Worm (Caenorhabditis elegans) whole organism, L4 larva: ENCODE results near the gene sbp-1.

ENCODE experiments used
- Y105C5A.15 ChIP-seq: fragments of 200-800 bp; sonication (Bioruptor generic); IDR thresholded peaks from 2 replicates; pipeline ENCODE4 v1.3.6; 2022; ENCODE audit warnings: missing genetic modification characterization, missing compliant biosample characterization
- ceh-32 ChIP-seq: sonication (generic microtip); optimal IDR thresholded peaks from 2 replicates; lab custom pipeline; 2016; ENCODE audit warnings: mild to moderate bottlenecking, missing genetic modification characterization, missing compliant biosample characterization; ENCODE audit not compliant: poor library complexity
- dmd-6 ChIP-seq: fragments of 200-800 bp; sonication (Bioruptor generic); IDR thresholded peaks from 2 replicates; pipeline ENCODE4 v1.3.6; 2022; ENCODE audit warnings: missing genetic modification reagents, missing genetic modification characterization, missing compliant biosample characterization
- egl-43 ChIP-seq: fragments of 200-800 bp; sonication (Bioruptor generic); IDR thresholded peaks from 2 replicates; pipeline ENCODE4 v1.3.6; 2022; ENCODE audit warnings: missing genetic modification reagents, missing genetic modification characterization, missing compliant biosample characterization
- hif-1 ChIP-seq, 2 experiments: sonication (generic microtip); optimal IDR thresholded peaks; 2 replicates each; lab custom pipeline; 2016 to 2017; ENCODE audit warnings: missing compliant biosample characterization in 2 of 2, missing genetic modification characterization in 2 of 2, missing genetic modification reagents in 2 of 2, missing genotype in 2 of 2, mild to moderate bottlenecking in 1 of 2
- hlh-30 ChIP-seq: sonication (generic microtip); optimal IDR thresholded peaks from 2 replicates; lab custom pipeline; 2017; ENCODE audit warnings: antibody characterized with exemption, mild to moderate bottlenecking, missing genetic modification characterization, missing compliant biosample characterization; ENCODE audit not compliant: insufficient read depth
- jun-1 ChIP-seq: fragments of 150-350 bp; optimal IDR thresholded peaks from 2 replicates; lab custom pipeline; 2014; ENCODE audit warnings: missing biosample characterization, missing genetic modification reagents, missing genetic modification characterization
- lin-39 ChIP-seq: fragments of 150-350 bp; optimal IDR thresholded peaks from 2 replicates; lab custom pipeline; 2014; ENCODE audit warnings: missing biosample characterization, missing genetic modification reagents, missing genetic modification characterization
- lir-3 ChIP-seq: sonication (generic microtip); optimal IDR thresholded peaks from 2 replicates; lab custom pipeline; 2016; ENCODE audit warnings: mild to moderate bottlenecking, missing genetic modification characterization, missing compliant biosample characterization
- mep-1 ChIP-seq: fragments of 150-350 bp; sonication (generic microtip); optimal IDR thresholded peaks from 3 replicates; lab custom pipeline; 2014; ENCODE audit warnings: missing biosample characterization, missing genetic modification characterization
- nhr-10 ChIP-seq: fragments of 150-350 bp; optimal IDR thresholded peaks from 2 replicates; lab custom pipeline; 2014; ENCODE audit warnings: missing biosample characterization, missing genetic modification characterization
- nhr-42 ChIP-seq: fragments of 200-800 bp; sonication (Bioruptor generic); IDR thresholded peaks from 2 replicates; pipeline ENCODE4 v1.3.6; 2022; ENCODE audit warnings: missing genetic modification characterization, missing compliant biosample characterization
- nhr-77 ChIP-seq: fragments of 150-350 bp; optimal IDR thresholded peaks from 2 replicates; lab custom pipeline; 2014; ENCODE audit warnings: missing biosample characterization, missing genetic modification characterization

The sbp-1 gene

ce11 chrIII:11378910-11379309 is 63.5 kb downstream of the sbp-1 start:
- TF ChIP-seq hif-1 (tag; optimal IDR thresholded peaks at IDR 0.05; lab: Kevin White, UChicago): peak in 1 of 2 experiments; percentile 79
- no peak for TF ChIP-seq egl-43
- TF ChIP-seq nhr-42 (GFP tag; lab: Robert Waterston, UW): no peak
- TF ChIP-seq lir-3 (tag; lab: Kevin White, UChicago): no peak
- no peak for TF ChIP-seq jun-1 (tag; lab: Kevin White, UChicago)
- no peak for TF ChIP-seq nhr-77 (tag; lab: Kevin White, UChicago)
- no peak for TF ChIP-seq hlh-30
- no peak for TF ChIP-seq ceh-32 (tag; lab: Kevin White, UChicago)
- no peak for TF ChIP-seq dmd-6 (GFP tag; lab: Robert Waterston, UW)

- TF ChIP-seq nhr-42 (GFP tag; lab: Robert Waterston, UW) (no peak), mep-1 (tag; lab: Kevin White, UChicago) (peak; percentile 5), lin-39 (tag; lab: Kevin White, UChicago) (no peak), Y105C5A.15 (GFP tag; lab: Robert Waterston, UW) (no peak), nhr-10 (tag; lab: Kevin White, UChicago) (no peak)
Measured at ce11 chrIII:11378450-11378849, 63.9 kb downstream of the sbp-1 start.
